Worm (Caenorhabditis elegans): ENCODE results near the gene pals-40.
A peak's percentile ranks its signal among the peaks of the same experiment; 100 is the strongest.

Gene pals-40

ce11 chrIII:1419700-1420356 lies 42.0 kb upstream of the pals-40 start (continued):
- TF ChIP-seq let-526 (GFP tag; IDR thresholded peaks at IDR 0.05): no peak
- TF ChIP-seq ccch-3 (GFP tag; optimal IDR thresholded peaks at IDR 0.05): no peak
- 0 out of 2 replicates have a peak, but pooled peaks have one; percentile 28 for TF ChIP-seq sea-2 (GFP tag; IDR thresholded peaks at IDR 0.05)
- TF ChIP-seq Y56A3A.18 (GFP tag; IDR thresholded peaks at IDR 0.05): peak; percentile 90; the same call in 1 of the 2 replicates
- peak; percentile 69 for TF ChIP-seq zim-3 (tag; optimal IDR thresholded peaks at IDR 0.05)
- TF ChIP-seq let-607 (tag; optimal IDR thresholded peaks at IDR 0.05): peak; percentile 46 to 74
- TF ChIP-seq lin-54 (GFP tag; optimal IDR thresholded peaks at IDR 0.05): peak; percentile 83
- TF ChIP-seq sdz-38 (tag; optimal IDR thresholded peaks at IDR 0.05): no peak
- peak; percentile 77; the same call in 1 of the 2 replicates for TF ChIP-seq egl-18 (GFP tag; IDR thresholded peaks at IDR 0.05)
- TF ChIP-seq madf-6 (GFP tag; IDR thresholded peaks at IDR 0.05): peak; percentile 83
- no peak for TF ChIP-seq dpl-1 (GFP tag; optimal IDR thresholded peaks at IDR 0.05)
- TF ChIP-seq rcor-1 (GFP tag; IDR thresholded peaks at IDR 0.05): peak; percentile 85
- peak; percentile 92 for TF ChIP-seq ama-1 (optimal IDR thresholded peaks at IDR 0.05)
- TF ChIP-seq ama-1 (GFP tag; optimal IDR thresholded peaks at IDR 0.05): peak in 1 of 2 experiments; percentile 94
- TF ChIP-seq F57C9.4 (tag; optimal IDR thresholded peaks at IDR 0.05): no peak
- peak; percentile 69 for TF ChIP-seq tbp1 (GFP tag; optimal IDR thresholded peaks at IDR 0.05)
- no peak; the same call in none of the 2 replicates for TF ChIP-seq ceh-100 (GFP tag; IDR thresholded peaks at IDR 0.05)
- no peak for TF ChIP-seq lag-1 (GFP tag; IDR thresholded peaks at IDR 0.05)
- peak; percentile 90 for TF ChIP-seq madf-10 (tag; optimal IDR thresholded peaks at IDR 0.05)
- TF ChIP-seq mxl-1 (tag; optimal IDR thresholded peaks at IDR 0.05): peak; percentile 69
- TF ChIP-seq chd-7 (tag; optimal IDR thresholded peaks at IDR 0.05): peak; percentile 93
- peak; percentile 94 for TF ChIP-seq F10E7.11 (tag; optimal IDR thresholded peaks at IDR 0.05)
- no peak for TF ChIP-seq ceh-27 (GFP tag; optimal IDR thresholded peaks at IDR 0.05)
- TF ChIP-seq F57A8.1 (GFP tag; optimal IDR thresholded peaks at IDR 0.05): no peak
- peak; percentile 83 for TF ChIP-seq nhr-27 (tag; optimal IDR thresholded peaks at IDR 0.05)
- peak; percentile 96 for TF ChIP-seq repo-1 (tag; optimal IDR thresholded peaks at IDR 0.05)
- TF ChIP-seq snpc-1.3 (tag; optimal IDR thresholded peaks at IDR 0.05; ENCODE audit: insufficient read depth): peak; percentile 86
- peak; percentile 57; the same call in 1 of the 2 replicates for TF ChIP-seq F33H1.4 (GFP tag; IDR thresholded peaks at IDR 0.05)
- TF ChIP-seq nfya-1 (tag; optimal IDR thresholded peaks at IDR 0.05; ENCODE audit: borderline replicate concordance, insufficient read depth): no peak
- TF ChIP-seq rpc-1 (optimal IDR thresholded peaks at IDR 0.05): no peak
- TF ChIP-seq rpc-1 (tag; optimal IDR thresholded peaks at IDR 0.05): peak; percentile 11
- TF ChIP-seq ztf-3 (GFP tag; optimal IDR thresholded peaks at IDR 0.05): peak; percentile 74
- peak; percentile 79 for TF ChIP-seq hsf-1 (GFP tag; IDR thresholded peaks at IDR 0.05)
- no peak for TF ChIP-seq Y67H2A.10 (GFP tag; conservative IDR thresholded peaks at IDR 0.05)
- TF ChIP-seq egl-44 (GFP tag; IDR thresholded peaks at IDR 0.05): peak; percentile 47; the same call in 1 of the 2 replicates
- peak; percentile 94 for TF ChIP-seq F39B2.1 (GFP tag; IDR thresholded peaks at IDR 0.05)
- TF ChIP-seq B0336.3 (GFP tag; IDR thresholded peaks at IDR 0.05): peak; percentile 97
- peak; percentile 61 for TF ChIP-seq snpc-3.4 (tag; optimal IDR thresholded peaks at IDR 0.05)
- TF ChIP-seq mes-4 (tag; optimal IDR thresholded peaks at IDR 0.05): peak; percentile 17
- TF ChIP-seq lsl-1 (GFP tag; optimal IDR thresholded peaks at IDR 0.05): peak; percentile 71

Measured in whole organism, young adult.